Fruit fly (Drosophila melanogaster) whole organism, wandering third instar larva: Measurements from ENCODE around the gene PK2-R2.

Source experiments
- Abd-B ChIP-seq: fragments of >200 bp; optimal IDR thresholded peaks from 2 replicates; lab custom pipeline; 2017; ENCODE audit warnings: missing biosample characterization, missing genetic modification characterization
- CG32264 ChIP-seq: fragments of 200-800 bp; sonication (Bioruptor generic); optimal IDR thresholded peaks from 2 replicates; lab custom pipeline; 2016; ENCODE audit warnings: missing biosample characterization, missing genetic modification characterization
- CrebA ChIP-seq: fragments of 200-800 bp; sonication (Bioruptor generic); optimal IDR thresholded peaks from 2 replicates; lab custom pipeline; 2016; ENCODE audit warnings: missing biosample characterization, mild to moderate bottlenecking, missing genetic modification characterization, borderline replicate concordance
- Dfd ChIP-seq: fragments of >200 bp; optimal IDR thresholded peaks from 2 replicates; lab custom pipeline; 2017; ENCODE audit warnings: missing biosample characterization, missing genetic modification characterization
- Dif ChIP-seq: fragments of 200-275, 200-300 bp; sonication (Bioruptor generic); optimal IDR thresholded peaks from 2 replicates; lab custom pipeline; 2018; ENCODE audit warnings: missing biosample characterization, missing genetic modification characterization; ENCODE audit not compliant: partially characterized antibody
- GATAd ChIP-seq: sonication (Bioruptor generic); optimal IDR thresholded peaks from 2 replicates; lab custom pipeline; 2016; ENCODE audit warnings: missing biosample characterization, missing genetic modification characterization
- HLH106 ChIP-seq: fragments of 200-800 bp; optimal IDR thresholded peaks from 3 replicates; lab custom pipeline; 2019; ENCODE audit warnings: missing biosample characterization, mild to moderate bottlenecking, missing genetic modification characterization, moderate library complexity
- Hnf4 ChIP-seq: fragments of 200-800 bp; sonication (Bioruptor generic); optimal IDR thresholded peaks from 2 replicates; lab custom pipeline; 2016; ENCODE audit warnings: missing biosample characterization, mild to moderate bottlenecking, missing genetic modification characterization
- Hr78 ChIP-seq: fragments of >200 bp; optimal IDR thresholded peaks from 2 replicates; lab custom pipeline; 2017; ENCODE audit warnings: missing biosample characterization, missing genetic modification characterization
- Hr83 ChIP-seq: fragments of 200-300 bp; sonication (Bioruptor generic); optimal IDR thresholded peaks from 2 replicates; lab custom pipeline; 2016; ENCODE audit warnings: missing biosample characterization, mild to moderate bottlenecking, missing genetic modification characterization, moderate library complexity; ENCODE audit not compliant: poor library complexity, severe bottlenecking
- Jra ChIP-seq: sonication (Bioruptor generic); optimal IDR thresholded peaks from 2 replicates; lab custom pipeline; 2016; ENCODE audit warnings: missing biosample characterization, missing genetic modification characterization
- Myc ChIP-seq: fragments of >200 bp; optimal IDR thresholded peaks from 2 replicates; lab custom pipeline; 2017
- N ChIP-seq: fragments of >200 bp; optimal IDR thresholded peaks from 2 replicates; lab custom pipeline; 2018; ENCODE audit warnings: missing biosample characterization, missing external identifiers, missing genetic modification characterization
- OdsH ChIP-seq: fragments of 200-800 bp; sonication (Bioruptor generic); optimal IDR thresholded peaks from 2 replicates; lab custom pipeline; 2016; ENCODE audit warnings: missing biosample characterization, mild to moderate bottlenecking, missing genetic modification characterization
- Sp1 ChIP-seq: fragments of 200-800 bp; sonication (Bioruptor generic); optimal IDR thresholded peaks from 3 replicates; lab custom pipeline; 2019; ENCODE audit warnings: missing biosample characterization, mild to moderate bottlenecking, missing genetic modification characterization, moderate library complexity
- br ChIP-seq: fragments of 200-800 bp; sonication (Bioruptor generic); optimal IDR thresholded peaks from 2 replicates; lab custom pipeline; 2016; ENCODE audit warnings: missing biosample characterization, missing genetic modification characterization
- brk ChIP-seq: fragments of 200-800 bp; sonication (Bioruptor generic); optimal IDR thresholded peaks from 2 replicates; lab custom pipeline; 2016; ENCODE audit warnings: missing biosample characterization, mild to moderate bottlenecking, missing genetic modification characterization
- dl ChIP-seq, 2 experiments: fragments of 175-275, 200-275 bp in 1 of 2; fragments of 200-275 bp in 1 of 2; sonication (Bioruptor generic); optimal IDR thresholded peaks; lab custom pipeline; 2018; ENCODE audit warnings: mild to moderate bottlenecking in 2 of 2, missing biosample characterization in 2 of 2, missing genetic modification characterization in 2 of 2, moderate library complexity in 2 of 2; ENCODE audit not compliant: partially characterized antibody in 2 of 2, insufficient read depth in 1 of 2
- dmrt93B ChIP-seq: fragments of 200-800 bp; sonication (Bioruptor generic); optimal IDR thresholded peaks from 2 replicates; lab custom pipeline; 2018; ENCODE audit warnings: missing biosample characterization, mild to moderate bottlenecking, missing genetic modification characterization
- dsf ChIP-seq: sonication (Bioruptor generic); optimal IDR thresholded peaks from 2 replicates; lab custom pipeline; 2016; ENCODE audit warnings: missing biosample characterization, missing genetic modification characterization, borderline replicate concordance
- ey ChIP-seq: fragments of 200-800 bp; sonication (Bioruptor generic); optimal IDR thresholded peaks from 2 replicates; lab custom pipeline; 2016; ENCODE audit warnings: missing biosample characterization, missing genetic modification characterization
- foxo ChIP-seq, 2 experiments: fragments of 200-800 bp; sonication (Bioruptor generic); optimal IDR thresholded peaks; 2 replicates in 1 of 2; 3 replicates in 1 of 2; lab custom pipeline; 2016 to 2017; ENCODE audit warnings: missing biosample characterization in 2 of 2, missing genetic modification characterization in 2 of 2
- fru ChIP-seq: fragments of 200-800 bp; sonication (Bioruptor generic); optimal IDR thresholded peaks from 3 replicates; lab custom pipeline; 2016; ENCODE audit warnings: missing biosample characterization, mild to moderate bottlenecking, missing genetic modification characterization
- h ChIP-seq: fragments of 200-800 bp; sonication (Bioruptor generic); optimal IDR thresholded peaks from 3 replicates; lab custom pipeline; 2016; ENCODE audit warnings: missing biosample characterization, mild to moderate bottlenecking, missing genetic modification characterization
- jim ChIP-seq: fragments of 175-275, 200-325 bp; sonication (Bioruptor generic); optimal IDR thresholded peaks from 2 replicates; lab custom pipeline; 2016; ENCODE audit warnings: missing biosample characterization, mild to moderate bottlenecking, missing genetic modification characterization
- lola ChIP-seq: fragments of >200 bp; optimal IDR thresholded peaks from 2 replicates; lab custom pipeline; 2017; ENCODE audit warnings: missing biosample characterization, missing genetic modification characterization
- pan ChIP-seq: fragments of >200 bp; optimal IDR thresholded peaks from 2 replicates; lab custom pipeline; 2017
- rgr ChIP-seq: fragments of 200-800 bp; sonication (Bioruptor generic); optimal IDR thresholded peaks from 3 replicates; lab custom pipeline; 2016; ENCODE audit warnings: missing biosample characterization, mild to moderate bottlenecking, missing genetic modification characterization
- sage ChIP-seq: fragments of 200-800 bp; sonication (Bioruptor generic); optimal IDR thresholded peaks from 2 replicates; lab custom pipeline; 2016; ENCODE audit warnings: missing biosample characterization, mild to moderate bottlenecking, missing genetic modification characterization
- tai ChIP-seq: sonication (Bioruptor generic); optimal IDR thresholded peaks from 2 replicates; lab custom pipeline; 2016; ENCODE audit warnings: missing biosample characterization, missing genetic modification characterization
- usp ChIP-seq: fragments of >200 bp; optimal IDR thresholded peaks from 2 replicates; lab custom pipeline; 2017; ENCODE audit warnings: missing biosample characterization, missing genetic modification characterization
- woc ChIP-seq: sonication (Bioruptor generic); optimal IDR thresholded peaks from 2 replicates; lab custom pipeline; 2016; ENCODE audit warnings: missing biosample characterization, mild to moderate bottlenecking, missing genetic modification characterization

Gene PK2-R2

DNA sequence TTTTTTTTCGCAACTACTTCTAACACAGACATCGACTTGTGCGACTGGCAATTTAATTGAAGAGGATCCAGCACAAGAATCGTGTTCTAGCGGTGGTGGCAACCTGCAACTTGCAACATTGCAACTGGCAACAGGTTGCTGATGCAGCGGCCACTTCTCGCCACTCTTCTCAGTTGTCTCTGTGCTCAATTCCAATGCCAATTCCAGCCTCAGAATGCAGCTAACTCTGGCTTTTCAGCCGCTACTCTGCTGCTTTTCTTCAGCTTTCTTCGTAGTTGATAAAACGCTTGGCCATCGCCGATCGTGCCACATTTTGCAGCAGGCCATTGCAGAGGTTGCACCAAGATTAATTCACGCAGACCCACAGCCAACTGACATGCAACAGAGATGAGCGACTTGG, 43.6 kb downstream of the PK2-R2 start, which contains the start of gene Osi22:
Gene Osi22, plus strand, starts transcription at position 301 of the 400 bp plus-strand sequence.
- TF ChIP-seq dl (GFP tag; optimal IDR thresholded peaks at IDR 0.05; lab: Kevin White, UChicago; ENCODE audit: insufficient read depth in 1 of 2, partially characterized antibody in 2 of 2) (no peak), OdsH (GFP tag; lab: Kevin White, UChicago) (no peak), Jra (GFP tag; lab: Kevin White, UChicago) (no peak), dmrt93B (GFP tag; lab: Kevin White, UChicago) (no peak), woc (no peak), lola (no peak), sage (GFP tag; lab: Kevin White, UChicago) (no peak), Hnf4 (GFP tag; lab: Kevin White, UChicago) (no peak), Hr78 (no peak), CrebA (GFP tag; lab: Kevin White, UChicago) (no peak)

DNA sequence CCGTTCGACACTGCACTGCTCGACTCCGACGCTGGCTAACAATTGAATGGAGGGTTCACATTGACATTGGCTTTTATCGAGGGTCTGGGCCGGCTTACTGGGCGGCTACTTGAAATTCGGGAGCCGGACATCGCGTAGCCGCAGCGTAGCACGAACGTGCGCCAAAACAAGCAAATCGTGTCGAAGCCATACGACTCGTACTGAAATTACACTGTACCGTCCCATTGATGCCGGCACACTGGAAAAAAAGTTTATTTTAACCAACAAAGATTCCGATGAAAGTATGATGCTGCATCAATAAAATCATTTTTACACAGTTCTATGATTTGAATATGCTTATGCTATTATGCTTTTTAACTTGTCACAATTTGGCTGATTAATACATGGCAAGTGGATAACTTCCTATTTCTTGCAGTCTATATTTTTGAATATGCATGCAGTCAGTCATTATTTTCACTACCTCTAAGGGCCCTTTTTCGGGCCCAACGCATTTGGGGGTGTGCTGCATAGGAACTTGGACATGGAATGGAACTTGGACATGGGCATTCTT, 45.1 kb downstream of the PK2-R2 start, which contains the start of gene apn:
Gene apn, minus strand, starts transcription at position 51 of the 550 bp plus-strand sequence.
- TF ChIP-seq br (GFP tag; lab: Kevin White, UChicago) (no peak), HLH106 (tag; lab: Kevin White, UChicago) (no peak), Dif (GFP tag; lab: Kevin White, UChicago) (no peak), rgr (GFP tag; lab: Kevin White, UChicago) (no peak), N (GFP tag; lab: Kevin White, UChicago) (no peak), fru (GFP tag; lab: Kevin White, UChicago) (no peak), usp (GFP tag; lab: Kevin White, UChicago) (no peak), GATAd (GFP tag; lab: Kevin White, UChicago) (no peak)

dm6 chr3R:13286118-13286579, 47.8 kb downstream of the PK2-R2 start, which contains the start of gene CG15888:
CG15888 (minus strand) TSS chr3R:13286529.
- no peak for TF ChIP-seq jim (GFP tag; lab: Kevin White, UChicago)
- TF ChIP-seq dsf (GFP tag; lab: Kevin White, UChicago), result no peak
- no peak for TF ChIP-seq CG32264 (GFP tag; lab: Kevin White, UChicago)
- TF ChIP-seq GATAd (GFP tag; lab: Kevin White, UChicago), result no peak
- no peak for TF ChIP-seq dmrt93B (GFP tag; lab: Kevin White, UChicago)
- TF ChIP-seq sage (GFP tag; lab: Kevin White, UChicago), result no peak
- TF ChIP-seq usp (GFP tag; lab: Kevin White, UChicago), result no peak
- TF ChIP-seq N (GFP tag; lab: Kevin White, UChicago), result no peak
- no peak for TF ChIP-seq Hr83 (GFP tag; lab: Kevin White, UChicago)
- no peak for TF ChIP-seq Abd-B
- TF ChIP-seq tai, result no peak
- TF ChIP-seq woc, result no peak
- no peak for TF ChIP-seq pan
- TF ChIP-seq Myc, result no peak
- TF ChIP-seq Hnf4 (GFP tag; lab: Kevin White, UChicago), result no peak
- TF ChIP-seq foxo (GFP tag; optimal IDR thresholded peaks at IDR 0.05; lab: Kevin White, UChicago), result no peak

DNA sequence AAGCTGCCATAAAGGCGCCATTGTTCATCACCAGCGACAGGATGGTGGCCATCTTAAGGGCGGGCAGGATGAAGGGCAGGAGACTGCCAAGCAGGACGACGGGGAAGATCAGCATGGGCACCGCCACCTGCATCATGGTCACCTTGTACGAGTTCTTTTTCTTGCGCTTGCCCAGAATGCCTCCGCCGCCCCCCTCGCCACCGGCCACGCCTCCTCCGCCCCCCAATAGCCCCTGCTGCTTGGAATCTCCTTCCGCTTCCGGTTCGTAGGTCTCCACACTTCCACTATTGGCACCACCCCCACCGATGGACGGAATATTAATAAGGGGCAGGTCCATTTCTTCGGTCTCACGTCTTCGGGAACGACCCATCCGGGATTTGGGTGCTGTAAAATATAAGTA, 48.9 kb downstream of the PK2-R2 start:
- peak; percentile 97 for TF ChIP-seq Dfd (GFP tag; lab: Kevin White, UChicago)
- no peak for TF ChIP-seq Hr78

dm6 chr3R:13279419-13279818, 54.5 kb downstream of the PK2-R2 start, which contains the start of gene CG8630:
CG8630 (plus strand) TSS chr3R:13279721.
- no peak for TF ChIP-seq Abd-B
- TF ChIP-seq foxo (GFP tag; optimal IDR thresholded peaks at IDR 0.05; lab: Kevin White, UChicago), result no peak
- TF ChIP-seq CG32264 (GFP tag; lab: Kevin White, UChicago), result no peak
- TF ChIP-seq ey (GFP tag; lab: Kevin White, UChicago), result no peak
- TF ChIP-seq usp (GFP tag; lab: Kevin White, UChicago), result no peak
- no peak for TF ChIP-seq Hnf4 (GFP tag; lab: Kevin White, UChicago)
- no peak for TF ChIP-seq tai
- TF ChIP-seq pan, result no peak
- TF ChIP-seq Sp1 (GFP tag; lab: Kevin White, UChicago), result no peak
- no peak for TF ChIP-seq h (GFP tag; lab: Kevin White, UChicago)
- no peak for TF ChIP-seq brk (GFP tag; lab: Kevin White, UChicago)
- TF ChIP-seq dmrt93B (GFP tag; lab: Kevin White, UChicago), result no peak
- no peak for TF ChIP-seq Hr78
- TF ChIP-seq Hr83 (GFP tag; lab: Kevin White, UChicago), result no peak
- no peak for TF ChIP-seq jim (GFP tag; lab: Kevin White, UChicago)
